Worm (Caenorhabditis elegans): ENCODE results near the gene F57E7.4.

The F57E7.4 gene

ce11 chrV:16437546-16437945, 43.3 kb downstream of the F57E7.4 start, which contains the start of gene F26D2.15:
Gene F26D2.15, plus strand, starts transcription at chrV:16437846.
- no peak for TF ChIP-seq ets-5 (GFP tag; IDR thresholded peaks at IDR 0.05)
- TF ChIP-seq sptf-1 (tag; optimal IDR thresholded peaks at IDR 0.05), result no peak
- no peak for TF ChIP-seq egl-27 (tag; optimal IDR thresholded peaks at IDR 0.05)
- TF ChIP-seq lin-13 (GFP tag; optimal IDR thresholded peaks at IDR 0.05), result no peak
- TF ChIP-seq lsy-2 (tag; optimal IDR thresholded peaks at IDR 0.05), result no peak
- no peak for TF ChIP-seq pax-3 (tag; optimal IDR thresholded peaks at IDR 0.05)
- no peak for TF ChIP-seq fkh-8 (tag; optimal IDR thresholded peaks at IDR 0.05)
- no peak for TF ChIP-seq C04F5.9 (tag; optimal IDR thresholded peaks at IDR 0.05)
- TF ChIP-seq vab-15 (tag; optimal IDR thresholded peaks at IDR 0.05), result no peak

- no peak for TF ChIP-seq lin-14 (GFP tag; optimal IDR thresholded peaks at IDR 0.05)
- no peak for TF ChIP-seq efl-1 (optimal IDR thresholded peaks at IDR 0.05)
- no peak for TF ChIP-seq efl-1 (GFP tag; optimal IDR thresholded peaks at IDR 0.05 in 1 of 2)
- no peak for TF ChIP-seq xbp-1 (tag; optimal IDR thresholded peaks at IDR 0.05)
- no peak for TF ChIP-seq ztf-11 (tag; optimal IDR thresholded peaks at IDR 0.05)
- no peak for TF ChIP-seq lir-3 (tag; optimal IDR thresholded peaks at IDR 0.05; ENCODE audit: poor library complexity)
- TF ChIP-seq nhr-90 (tag; optimal IDR thresholded peaks at IDR 0.05; ENCODE audit: poor library complexity), result no peak
- no peak for TF ChIP-seq unc-130 (tag; optimal IDR thresholded peaks at IDR 0.05)
- TF ChIP-seq mef-2 (tag; optimal IDR thresholded peaks at IDR 0.05), result no peak
- no peak for TF ChIP-seq grh-1 (GFP tag; IDR thresholded peaks at IDR 0.05)
- TF ChIP-seq hlh-17 (GFP tag; optimal IDR thresholded peaks at IDR 0.05; ENCODE audit: borderline replicate concordance), result no peak
- no peak for TF ChIP-seq ceh-8 (GFP tag; optimal IDR thresholded peaks at IDR 0.05)
- TF ChIP-seq swsn-7 (tag; optimal IDR thresholded peaks at IDR 0.05), result no peak
- TF ChIP-seq sup-37 (GFP tag; optimal IDR thresholded peaks at IDR 0.05), result no peak
- no peak for TF ChIP-seq lin-15B (tag; optimal IDR thresholded peaks at IDR 0.05)
- TF ChIP-seq efl-3 (GFP tag; optimal IDR thresholded peaks at IDR 0.05), result no peak
- TF ChIP-seq fkh-4 (tag; optimal IDR thresholded peaks at IDR 0.05; ENCODE audit: borderline replicate concordance), result no peak
Measured at ce11 chrV:16435510-16435909, 45.3 kb downstream of the F57E7.4 start, which contains the start of the genes F26D2.13 and F26D2.14. Gene F26D2.13, minus strand, starts transcription at chrV:16435610. Gene F26D2.14, plus strand, starts transcription at chrV:16435855.

ce11 chrV:16433471-16433870, 47.3 kb downstream of the F57E7.4 start, which contains the start of gene clec-234:
Gene clec-234, minus strand, starts transcription at chrV:16433571.
- no peak for TF ChIP-seq hlh-17 (GFP tag; optimal IDR thresholded peaks at IDR 0.05; ENCODE audit: borderline replicate concordance)
- TF ChIP-seq lir-3 (tag; optimal IDR thresholded peaks at IDR 0.05; ENCODE audit: poor library complexity), result no peak
- no peak for TF ChIP-seq nhr-90 (tag; optimal IDR thresholded peaks at IDR 0.05; ENCODE audit: poor library complexity)
- no peak for TF ChIP-seq unc-30 (tag; optimal IDR thresholded peaks at IDR 0.05)
- TF ChIP-seq sup-37 (GFP tag; optimal IDR thresholded peaks at IDR 0.05), result no peak
- no peak for TF ChIP-seq ceh-88 (GFP tag; IDR thresholded peaks at IDR 0.05)
- TF ChIP-seq dpl-1 (GFP tag; optimal IDR thresholded peaks at IDR 0.05), result no peak
- TF ChIP-seq fkh-10 (GFP tag; optimal IDR thresholded peaks at IDR 0.05), result no peak
- no peak for TF ChIP-seq lin-35 (GFP tag; optimal IDR thresholded peaks at IDR 0.05)
- TF ChIP-seq mdl-1 (tag; optimal IDR thresholded peaks at IDR 0.05), result no peak
- TF ChIP-seq hpl-2 (GFP tag; optimal IDR thresholded peaks at IDR 0.05), result no peak
- TF ChIP-seq dsc-1 (tag; optimal IDR thresholded peaks at IDR 0.05), result no peak
- TF ChIP-seq ceh-90 (tag; optimal IDR thresholded peaks at IDR 0.05), result no peak
- no peak for TF ChIP-seq sox-4 (tag; optimal IDR thresholded peaks at IDR 0.05)
- no peak for TF ChIP-seq mef-2 (tag; optimal IDR thresholded peaks at IDR 0.05)

Data from whole organism, L1 larva.